Worm (Caenorhabditis elegans): ENCODE data around the gene daao-1.
A peak's percentile ranks its signal among the peaks of the same experiment; 100 is the strongest.

The daao-1 gene

ce11 chrIV:2642054-2642453, 28.1 kb downstream of the daao-1 start:
- peak; percentile 4 to 52 for TF ChIP-seq efl-1 (optimal IDR thresholded peaks at IDR 0.05)
- peak; percentile 62 to 66 for TF ChIP-seq efl-1 (GFP tag; optimal IDR thresholded peaks at IDR 0.05 in 1 of 2)
- no peak for TF ChIP-seq nhr-85 (tag)
- no peak for TF ChIP-seq Y116A8C.19 (tag; optimal IDR thresholded peaks at IDR 0.05; ENCODE audit: borderline replicate concordance)
- no peak for TF ChIP-seq sptf-1 (tag; optimal IDR thresholded peaks at IDR 0.05)
- TF ChIP-seq tlp-1 (tag; optimal IDR thresholded peaks at IDR 0.05): no peak
- no peak for TF ChIP-seq unc-98 (GFP tag; IDR thresholded peaks at IDR 0.05)
- no peak for TF ChIP-seq rnt-1 (tag; optimal IDR thresholded peaks at IDR 0.05)
- no peak for TF ChIP-seq ama-1 (optimal IDR thresholded peaks at IDR 0.05)
- TF ChIP-seq lsy-2 (tag; optimal IDR thresholded peaks at IDR 0.05): peak in 1 of 2 experiments; percentile 0
- peak in 2 of 3 experiments; percentile 8 to 50 for TF ChIP-seq dpl-1 (GFP tag; optimal IDR thresholded peaks at IDR 0.05)
- no peak for TF ChIP-seq nhr-76 (tag; optimal IDR thresholded peaks at IDR 0.05)
- TF ChIP-seq lin-35 (GFP tag; optimal IDR thresholded peaks at IDR 0.05): peak in 1 of 2 experiments; percentile 35

ce11 chrIV:2642673-2643072, 28.7 kb downstream of the daao-1 start, which contains the start of gene ric-8:
Gene ric-8, plus strand, starts transcription at chrIV:2642973.
- TF ChIP-seq sptf-1 (tag; optimal IDR thresholded peaks at IDR 0.05) (no peak), efl-1 (optimal IDR thresholded peaks at IDR 0.05) (no peak), efl-1 (GFP tag; optimal IDR thresholded peaks at IDR 0.05 in 1 of 2) (peak in 1 of 2 experiments; percentile 3)

- TF ChIP-seq nhr-71 (tag; optimal IDR thresholded peaks at IDR 0.05) (no peak), nhr-20 (tag; optimal IDR thresholded peaks at IDR 0.05) (no peak), grh-1 (GFP tag; IDR thresholded peaks at IDR 0.05) (no peak), vab-15 (tag; optimal IDR thresholded peaks at IDR 0.05) (no peak), unc-86 (tag; optimal IDR thresholded peaks at IDR 0.05) (no peak), hpl-2 (GFP tag; optimal IDR thresholded peaks at IDR 0.05) (no peak), dpl-1 (GFP tag; optimal IDR thresholded peaks at IDR 0.05) (no peak), unc-98 (GFP tag; IDR thresholded peaks at IDR 0.05) (no peak), nhr-84 (tag; optimal IDR thresholded peaks at IDR 0.05) (no peak), fkh-8 (tag; optimal IDR thresholded peaks at IDR 0.05) (no peak), ceh-90 (tag; optimal IDR thresholded peaks at IDR 0.05) (no peak)
Measured at ce11 chrIV:2650031-2650430, 36.0 kb downstream of the daao-1 start.

- no peak for TF ChIP-seq grh-1 (GFP tag; IDR thresholded peaks at IDR 0.05)
- TF ChIP-seq snpc-4 (tag; optimal IDR thresholded peaks at IDR 0.05): peak; percentile 17
Measured at ce11 chrIV:2654965-2655364, 41.0 kb downstream of the daao-1 start.

ce11 chrIV:2656400-2657139, 42.6 kb downstream of the daao-1 start:
- TF ChIP-seq lin-14 (GFP tag; optimal IDR thresholded peaks at IDR 0.05) (peak; percentile 75), lin-15B (tag; optimal IDR thresholded peaks at IDR 0.05) (no peak), dpl-1 (GFP tag; optimal IDR thresholded peaks at IDR 0.05) (peak in 1 of 3 experiments; percentile 22), nhr-71 (tag; optimal IDR thresholded peaks at IDR 0.05) (peak; percentile 6), ceh-63 (GFP tag; optimal IDR thresholded peaks at IDR 0.05) (peak; percentile 74)

ce11 chrIV:2657307-2657706, 43.3 kb downstream of the daao-1 start:
- TF ChIP-seq snu-23 (GFP tag; optimal IDR thresholded peaks at IDR 0.05) (peak; percentile 11), unc-62 (GFP tag; optimal IDR thresholded peaks at IDR 0.05) (no peak), rnt-1 (tag; optimal IDR thresholded peaks at IDR 0.05) (peak; percentile 12), efl-1 (optimal IDR thresholded peaks at IDR 0.05) (peak in 1 of 2 experiments; percentile 15), efl-1 (GFP tag; optimal IDR thresholded peaks at IDR 0.05 in 1 of 2) (no peak)

ce11 chrIV:2658733-2659132, 44.7 kb downstream of the daao-1 start:
- TF ChIP-seq hlh-4 (tag; optimal IDR thresholded peaks at IDR 0.05) (no peak), jun-1 (tag; optimal IDR thresholded peaks at IDR 0.05) (no peak), alr-1 (tag; optimal IDR thresholded peaks at IDR 0.05; ENCODE audit: borderline replicate concordance) (no peak), xbp-1 (tag; optimal IDR thresholded peaks at IDR 0.05) (no peak), nhr-19 (GFP tag; conservative IDR thresholded peaks at IDR 0.05) (no peak), efl-1 (optimal IDR thresholded peaks at IDR 0.05) (no peak), efl-1 (GFP tag; optimal IDR thresholded peaks at IDR 0.05 in 1 of 2) (no peak), vab-15 (tag; optimal IDR thresholded peaks at IDR 0.05) (no peak), lin-39 (tag; optimal IDR thresholded peaks at IDR 0.05) (no peak), ets-5 (GFP tag; IDR thresholded peaks at IDR 0.05) (no peak), dpl-1 (GFP tag; optimal IDR thresholded peaks at IDR 0.05) (no peak), unc-30 (tag; optimal IDR thresholded peaks at IDR 0.05) (no peak), egl-27 (tag; optimal IDR thresholded peaks at IDR 0.05) (no peak), ceh-63 (GFP tag; optimal IDR thresholded peaks at IDR 0.05) (no peak), ztf-11 (tag; optimal IDR thresholded peaks at IDR 0.05) (no peak), tbx-2 (tag; optimal IDR thresholded peaks at IDR 0.05) (no peak), nhr-28 (tag; optimal IDR thresholded peaks at IDR 0.05) (no peak)
